Worm (Caenorhabditis elegans): ENCODE results near the gene W02F12.8.

ce11 chrV:6736877-6737276 lies 42.3 kb upstream of the W02F12.8 start:
- no peak for TF ChIP-seq hrde-1 (tag; optimal IDR thresholded peaks at IDR 0.05; ENCODE audit: borderline replicate concordance)
- no peak for TF ChIP-seq pha-4 (tag; optimal IDR thresholded peaks at IDR 0.05)
- TF ChIP-seq mxl-1 (tag; optimal IDR thresholded peaks at IDR 0.05), result no peak
- no peak for TF ChIP-seq F57C9.4 (tag; optimal IDR thresholded peaks at IDR 0.05)
- no peak for TF ChIP-seq tbx-9 (tag; optimal IDR thresholded peaks at IDR 0.05; ENCODE audit: borderline replicate concordance)
- TF ChIP-seq ztf-25 (GFP tag; IDR thresholded peaks at IDR 0.05), result no peak
- TF ChIP-seq F49E8.2 (tag; optimal IDR thresholded peaks at IDR 0.05; ENCODE audit: insufficient read depth), result no peak
- no peak for TF ChIP-seq dpff-1 (tag; optimal IDR thresholded peaks at IDR 0.05)
- no peak for TF ChIP-seq pbrm-1 (GFP tag; IDR thresholded peaks at IDR 0.05)
- TF ChIP-seq ama-1 (optimal IDR thresholded peaks at IDR 0.05), result no peak
- TF ChIP-seq ama-1 (GFP tag; optimal IDR thresholded peaks at IDR 0.05), result no peak
- TF ChIP-seq egrh-3 (GFP tag; IDR thresholded peaks at IDR 0.05), result no peak

Data from whole organism, young adult.